Worm (Caenorhabditis elegans) whole organism, young adult: ENCODE results near the gene Y38F1A.2.

Experiments used
- B0261.1 ChIP-seq: sonication (generic microtip); optimal IDR thresholded peaks from 2 replicates; lab custom pipeline; 2016; ENCODE audit warnings: mild to moderate bottlenecking, missing genetic modification characterization, moderate library complexity, missing compliant biosample characterization
- B0336.3 ChIP-seq: fragments of 200-800 bp; sonication (Bioruptor generic); IDR thresholded peaks from 2 replicates; pipeline ENCODE4 v1.3.6; 2022; ENCODE audit warnings: missing genetic modification characterization, missing compliant biosample characterization
- F37B4.10 ChIP-seq: fragments of 200-800 bp; sonication (Bioruptor generic); IDR thresholded peaks from 2 replicates; pipeline ENCODE4 v1.3.6; 2022; ENCODE audit warnings: missing genetic modification characterization, missing compliant biosample characterization
- Y53F4B.3 ChIP-seq: fragments of 200-800 bp; sonication (Bioruptor generic); IDR thresholded peaks from 2 replicates; pipeline ENCODE4 v1.3.6; 2022; ENCODE audit warnings: missing genetic modification reagents, missing genetic modification characterization, missing compliant biosample characterization
- attf-6 ChIP-seq: fragments of 200-800 bp; sonication (Bioruptor generic); IDR thresholded peaks from 2 replicates; pipeline ENCODE4 v1.3.6; 2022; ENCODE audit warnings: missing genetic modification reagents, missing genetic modification characterization, missing compliant biosample characterization
- him-1 ChIP-seq: sonication (generic microtip); optimal IDR thresholded peaks from 2 replicates; lab custom pipeline; 2016; ENCODE audit warnings: missing genotype, missing genetic modification reagents, missing genetic modification characterization, missing compliant biosample characterization
- lin-54 ChIP-seq: fragments of 200-800 bp; sonication (Bioruptor generic); optimal IDR thresholded peaks from 2 replicates; lab custom pipeline; 2018; ENCODE audit warnings: mild to moderate bottlenecking, missing genetic modification characterization, missing compliant biosample characterization
- lir-1 ChIP-seq: fragments of 200-800 bp; sonication (Bioruptor generic); conservative IDR thresholded peaks from 2 replicates; pipeline ENCODE4 v1.3.6; 2022; ENCODE audit warnings: missing genetic modification reagents, missing genetic modification characterization, missing compliant biosample characterization
- sdz-38 ChIP-seq: sonication (generic microtip); optimal IDR thresholded peaks from 2 replicates; lab custom pipeline; 2016; ENCODE audit warnings: missing genotype, missing genetic modification characterization, missing compliant biosample characterization
- snpc-4 ChIP-seq, 5 experiments: fragments of 150-350 bp in 1 of 5; sonication (generic microtip) in 4 of 5; optimal IDR thresholded peaks; 2 replicates each; lab custom pipeline; 2014 to 2018; ENCODE audit warnings: missing genetic modification characterization in 5 of 5, missing biosample characterization in 3 of 5, antibody characterized with exemption in 2 of 5, mild to moderate bottlenecking in 2 of 5, missing compliant biosample characterization in 2 of 5, missing genotype in 2 of 5, moderate library complexity in 2 of 5, missing genetic modification reagents in 1 of 5

- TF ChIP-seq F37B4.10 (GFP tag; lab: Robert Waterston, UW), result no peak
- no peak for TF ChIP-seq sdz-38 (tag; lab: Kevin White, UChicago)
- TF ChIP-seq Y53F4B.3 (GFP tag; lab: Robert Waterston, UW), result no peak
- no peak for TF ChIP-seq lin-54 (GFP tag; lab: Kevin White, UChicago)
- TF ChIP-seq attf-6, result no peak
- TF ChIP-seq lir-1 (GFP tag; lab: Robert Waterston, UW), result no peak
- TF ChIP-seq him-1 (tag; lab: Kevin White, UChicago), result no peak
- no peak for TF ChIP-seq B0261.1 (tag; lab: Kevin White, UChicago)
- TF ChIP-seq snpc-4 (GFP tag; optimal IDR thresholded peaks at IDR 0.05; lab: Kevin White, UChicago), result no peak
- no peak for TF ChIP-seq snpc-4 (tag; optimal IDR thresholded peaks at IDR 0.05; lab: Kevin White, UChicago)
- TF ChIP-seq B0336.3 (GFP tag; lab: Robert Waterston, UW), result no peak
These were observed 50.1 kb downstream of the Y38F1A.2 start for ce11 chrII:13004872-13005252.
